Worm (Caenorhabditis elegans): Measurements from ENCODE around the gene epg-6.

DNA sequence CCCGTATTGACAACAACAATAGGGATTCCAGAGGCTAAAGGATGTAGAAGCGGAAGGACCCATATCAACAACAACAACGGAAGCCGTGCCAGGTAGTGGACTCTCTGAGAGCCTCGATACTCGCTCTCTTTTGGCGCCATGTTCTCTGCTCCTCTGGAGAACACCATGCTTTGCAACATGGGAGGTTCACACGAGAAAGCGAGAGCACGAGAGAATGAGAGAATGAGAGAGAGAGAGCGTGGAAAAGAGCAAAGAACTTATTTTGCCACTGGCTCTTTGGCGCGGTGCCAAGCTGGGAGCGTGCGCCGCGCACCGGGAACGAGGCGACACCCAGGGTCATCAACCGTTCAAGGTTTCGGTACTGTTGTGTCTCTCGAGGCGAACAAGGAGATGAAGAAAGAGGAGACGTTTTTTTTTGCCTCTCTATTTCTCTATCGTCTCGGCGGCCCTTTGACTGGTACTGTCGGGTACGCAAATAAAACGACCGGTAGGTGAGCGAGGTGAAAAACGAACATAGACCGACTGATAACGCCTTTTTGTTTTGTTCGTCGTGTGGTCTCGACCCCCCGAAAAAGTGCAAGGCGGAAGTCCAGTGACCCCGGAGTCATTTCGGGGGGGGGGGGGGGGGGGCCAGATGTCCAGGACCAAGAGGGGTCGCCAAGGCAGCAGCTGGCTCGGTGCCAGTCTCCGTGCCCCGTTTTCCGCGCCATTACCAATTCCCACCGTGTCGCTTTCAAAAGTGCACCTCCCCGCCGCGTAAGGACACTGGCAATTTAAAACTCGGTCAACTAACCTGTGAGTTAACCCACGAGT is 32.8 kb upstream of the epg-6 start, which contains the start of gene Y39A1A.10:
- no peak for TF ChIP-seq cebp-2 (GFP tag; IDR thresholded peaks at IDR 0.05)
- TF ChIP-seq pha-4 (tag; optimal IDR thresholded peaks at IDR 0.05) = no peak
